Fruit fly (Drosophila melanogaster): Measurements from ENCODE around the gene CG9649.

Gene CG9649

dm6 chr3R:14217839-14218238, at the start of gene CG9649:
CG9649 (minus strand) TSS chr3R:14217882.
- TF ChIP-seq CG8478 (optimal IDR thresholded peaks at IDR 0.05) (no peak), CTCF (optimal IDR thresholded peaks at IDR 0.05) (no peak)

- TF ChIP-seq CG8478 (optimal IDR thresholded peaks at IDR 0.05) (no peak), CTCF (optimal IDR thresholded peaks at IDR 0.05) (no peak)
Observed at dm6 chr3R:14262087-14262486, 44.4 kb upstream of the CG9649 start, which contains the start of the genes CG14839 and CG14841. CG14839 (plus strand) TSS chr3R:14262387. CG14841 (minus strand) TSS chr3R:14262418.

- TF ChIP-seq CTCF (optimal IDR thresholded peaks at IDR 0.05), result no peak
- no peak for TF ChIP-seq CG8478 (optimal IDR thresholded peaks at IDR 0.05)
Observed at dm6 chr3R:14261113-14261512, 43.4 kb upstream of the CG9649 start, which contains the start of gene CG14840. CG14840 (minus strand) TSS chr3R:14261213.

- TF ChIP-seq CG8478 (optimal IDR thresholded peaks at IDR 0.05) (no peak), CTCF (optimal IDR thresholded peaks at IDR 0.05) (no peak)
Observed at dm6 chr3R:14259821-14260220, 42.1 kb upstream of the CG9649 start, which contains the start of gene MetRS-m. MetRS-m (minus strand) TSS chr3R:14259991.

- no peak for TF ChIP-seq CG8478 (optimal IDR thresholded peaks at IDR 0.05)
- no peak for TF ChIP-seq CTCF (optimal IDR thresholded peaks at IDR 0.05)
Observed at dm6 chr3R:14255808-14256207, 38.1 kb upstream of the CG9649 start, which contains the start of gene CG43179. CG43179 (plus strand) TSS chr3R:14256108.

- TF ChIP-seq CTCF (optimal IDR thresholded peaks at IDR 0.05) (no peak), CG8478 (optimal IDR thresholded peaks at IDR 0.05) (no peak)
Observed at dm6 chr3R:14245371-14245770, 27.7 kb upstream of the CG9649 start, which contains the start of gene CG9616. CG9616 (minus strand) TSS chr3R:14245471.

- TF ChIP-seq CG8478 (optimal IDR thresholded peaks at IDR 0.05) (no peak), CTCF (optimal IDR thresholded peaks at IDR 0.05) (no peak)
Observed at dm6 chr3R:14244577-14244976, 26.9 kb upstream of the CG9649 start, which contains the start of gene CG43291. CG43291 (minus strand) TSS chr3R:14244677.

dm6 chr3R:14229045-14229444, 11.4 kb upstream of the CG9649 start, which contains the start of gene CG9624:
CG9624 (minus strand) TSS chr3R:14229145.
- TF ChIP-seq CTCF (optimal IDR thresholded peaks at IDR 0.05) (no peak), CG8478 (optimal IDR thresholded peaks at IDR 0.05) (no peak)

dm6 chr3R:14226662-14227061, 9.0 kb upstream of the CG9649 start, which contains the start of gene CG9631:
CG9631 (minus strand) TSS chr3R:14226762.
- no peak for TF ChIP-seq CG8478 (optimal IDR thresholded peaks at IDR 0.05)
- no peak for TF ChIP-seq CTCF (optimal IDR thresholded peaks at IDR 0.05)

dm6 chr3R:14224105-14224574, 6.5 kb upstream of the CG9649 start, which contains the start of gene Sp212:
Sp212 (minus strand) TSS chr3R:14224155.
- no peak for TF ChIP-seq CTCF (optimal IDR thresholded peaks at IDR 0.05)
- no peak for TF ChIP-seq CG8478 (optimal IDR thresholded peaks at IDR 0.05)

- no peak for TF ChIP-seq CG8478 (optimal IDR thresholded peaks at IDR 0.05)
- no peak for TF ChIP-seq CTCF (optimal IDR thresholded peaks at IDR 0.05)
Observed at dm6 chr3R:14221484-14221883, 3.8 kb upstream of the CG9649 start, which contains the start of gene CG33109. CG33109 (minus strand) TSS chr3R:14221584.

- TF ChIP-seq CTCF (optimal IDR thresholded peaks at IDR 0.05) (no peak), CG8478 (optimal IDR thresholded peaks at IDR 0.05) (no peak)
Observed at dm6 chr3R:14220105-14220504, 2.4 kb upstream of the CG9649 start, which contains the start of gene CG31326. CG31326 (minus strand) TSS chr3R:14220205.

- TF ChIP-seq CG8478 (optimal IDR thresholded peaks at IDR 0.05), result no peak
- TF ChIP-seq CTCF (optimal IDR thresholded peaks at IDR 0.05), result no peak
Observed at dm6 chr3R:14214776-14215175, 2.9 kb downstream of the CG9649 start, which contains the start of gene Dop1R1. Dop1R1 (minus strand) TSS chr3R:14214810.
